ENCODE assay signal across 2 fruit fly cellular contexts in genomic region chr3R:24773016-24773415, dm6.
A peak's percentile ranks its signal among the peaks of the same experiment; 100 is the strongest.
TF ChIP-seq lines count a peak whose summit lies in the region.

No protein-coding gene starts in this region.

- no peak for TF ChIP-seq CTCF in whole organism, embryonic (GFP tag; optimal IDR thresholded peaks at IDR 0.05; lab: Kevin White, UChicago)

TF ChIP-seq in whole organism, embryonic, 481 proteins besides CTCF, POLR2A, EP300 and RAD21:
- TF ChIP-seq CG14050 (GFP tag; IDR thresholded peaks at IDR 0.05; lab: Robert Waterston, UW): no peak
- TF ChIP-seq lov (optimal IDR thresholded peaks at IDR 0.05; lab: Kevin White, UChicago): no peak
- no peak for TF ChIP-seq lov (GFP tag; IDR thresholded peaks at IDR 0.05; lab: Robert Waterston, UW)
- no peak for TF ChIP-seq ap (GFP tag; IDR thresholded peaks at IDR 0.05; lab: Robert Waterston, UW)
- peak; percentile 62 for TF ChIP-seq Ets65A (GFP tag; lab: Kevin White, UChicago)
- peak; percentile 84 for TF ChIP-seq Blimp-1 (GFP tag; optimal IDR thresholded peaks at IDR 0.05; lab: Kevin White, UChicago)
- no peak for TF ChIP-seq Deaf1 (tag; optimal IDR thresholded peaks at IDR 0.05; lab: Kevin White, UChicago)
- peak; percentile 39 for TF ChIP-seq kni (GFP tag; optimal IDR thresholded peaks at IDR 0.05; lab: Kevin White, UChicago)
- TF ChIP-seq CG17186 (GFP tag; optimal IDR thresholded peaks at IDR 0.05; lab: Kevin White, UChicago): no peak
- no peak for TF ChIP-seq Fer2 (tag; optimal IDR thresholded peaks at IDR 0.05; lab: Kevin White, UChicago)
- TF ChIP-seq CG13624 (GFP tag; optimal IDR thresholded peaks at IDR 0.05; lab: Kevin White, UChicago): no peak

TF ChIP-seq in whole organism, prepupa, 60 proteins besides CTCF, POLR2A, EP300 and RAD21:
- TF ChIP-seq Met (GFP tag; optimal IDR thresholded peaks at IDR 0.05; lab: Kevin White, UChicago): no peak
- TF ChIP-seq Blimp-1 (GFP tag; optimal IDR thresholded peaks at IDR 0.05; lab: Kevin White, UChicago): no peak
- TF ChIP-seq svp (GFP tag; lab: Kevin White, UChicago): peak; percentile 60
- no peak for TF ChIP-seq CG3032 (tag; optimal IDR thresholded peaks at IDR 0.05; lab: Kevin White, UChicago)
TF ChIP-seq in whole organism, prepupa: peak in this region for 1.

Comparison
In these comparisons a context has a peak if more than half of its experiments do, and no peak if none do; other contexts are left out.
1. Of the 7 proteins assayed by ChIP-seq in both whole organism, embryonic and whole organism, prepupa: peak only in whole organism, embryonic: Blimp-1; only in whole organism, prepupa: none; in both: none; in neither: 6.